Fruit fly (Drosophila melanogaster) whole organism, pupa: ENCODE measurements around the gene Atx-1.

Experiments used
- CG12605 ChIP-seq: fragments of 200-800 bp; sonication (Bioruptor generic); IDR thresholded peaks from 2 replicates; pipeline ENCODE4 v1.3.6; 2022; ENCODE audit warnings: missing biosample characterization, missing genetic modification characterization
- CG14655 ChIP-seq: fragments of 200-800 bp; sonication (Bioruptor generic); optimal IDR thresholded peaks from 3 replicates; lab custom pipeline; 2017; ENCODE audit warnings: mild to moderate bottlenecking, missing biosample characterization, missing genetic modification reagents, missing genetic modification characterization
- CG17806 ChIP-seq: fragments of 200-800 bp; sonication (Bioruptor generic); optimal IDR thresholded peaks from 2 replicates; lab custom pipeline; 2018; ENCODE audit warnings: missing biosample characterization, mild to moderate bottlenecking, missing genetic modification characterization, moderate library complexity
- CG34367 ChIP-seq: fragments of 200-800 bp; sonication (Bioruptor generic); optimal IDR thresholded peaks from 2 replicates; lab custom pipeline; 2018; ENCODE audit warnings: missing biosample characterization, mild to moderate bottlenecking, missing genetic modification characterization
- CG4496 ChIP-seq: fragments of 200-800 bp; sonication (Bioruptor generic); IDR thresholded peaks from 3 replicates; pipeline ENCODE4 v1.3.6; 2022; ENCODE audit warnings: missing biosample characterization, missing genetic modification characterization
- CG9948 ChIP-seq: fragments of 200-800 bp; sonication (Bioruptor generic); optimal IDR thresholded peaks from 2 replicates; lab custom pipeline; 2018; ENCODE audit warnings: missing biosample characterization, mild to moderate bottlenecking, missing genetic modification characterization, moderate library complexity
- D1 ChIP-seq: fragments of 200-800 bp; sonication (Bioruptor generic); optimal IDR thresholded peaks from 2 replicates; lab custom pipeline; 2018; ENCODE audit warnings: missing biosample characterization, mild to moderate bottlenecking, missing genetic modification characterization, moderate library complexity
- Ets98B ChIP-seq: fragments of 200-800 bp; sonication (Bioruptor generic); IDR thresholded peaks from 2 replicates; pipeline ENCODE4 v1.3.6; 2022; ENCODE audit warnings: missing biosample characterization, missing genetic modification characterization
- Snoo ChIP-seq: fragments of 200-800 bp; sonication (Bioruptor generic); optimal IDR thresholded peaks from 3 replicates; lab custom pipeline; 2017; ENCODE audit warnings: missing biosample characterization, mild to moderate bottlenecking, missing genetic modification characterization, inconsistent platforms
- fd96Ca ChIP-seq: fragments of 200-800 bp; sonication (Bioruptor generic); IDR thresholded peaks from 3 replicates; pipeline ENCODE4 v1.3.6; 2022; ENCODE audit warnings: missing biosample characterization, missing genetic modification characterization

- TF ChIP-seq D1 (no peak), CG17806 (tag; lab: Kevin White, UChicago) (no peak), CG34367 (tag; lab: Kevin White, UChicago) (no peak), fd96Ca (no peak), CG4496 (no peak), Snoo (no peak), CG12605 (GFP tag; lab: Robert Waterston, UW) (no peak), CG9948 (tag; lab: Kevin White, UChicago) (no peak), CG14655 (GFP tag; lab: Kevin White, UChicago) (no peak), Ets98B (GFP tag; lab: Robert Waterston, UW) (no peak)
These were observed 46.1 kb upstream of the Atx-1 start for dm6 chrX:6776934-6777333.
